Fruit fly (Drosophila melanogaster): ENCODE results near the gene CG8028.
A peak's percentile ranks its signal among the peaks of the same experiment; 100 is the strongest.

CG8028 gene

DNA sequence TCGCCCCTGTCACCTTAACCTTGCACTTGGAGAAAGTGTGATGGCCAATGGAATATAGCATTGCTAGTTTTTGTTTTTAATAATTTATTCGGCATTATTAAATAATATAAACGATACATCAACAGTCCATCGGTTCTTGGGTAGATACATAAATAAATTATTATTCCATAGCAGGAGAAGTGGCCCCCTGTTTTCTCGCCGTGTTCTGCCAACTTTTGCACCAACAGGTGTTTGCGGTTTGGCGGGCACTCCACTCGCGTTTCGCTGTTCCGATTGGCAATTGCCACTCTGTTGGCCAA is 43.6 kb upstream of the CG8028 start (continued):
- TF ChIP-seq CG18262 (tag; optimal IDR thresholded peaks at IDR 0.05) (peak; percentile 75), CG16863 (GFP tag; optimal IDR thresholded peaks at IDR 0.05) (peak; percentile 63), CG3726 (GFP tag; IDR thresholded peaks at IDR 0.05) (no peak), fd96Cb (tag; optimal IDR thresholded peaks at IDR 0.05) (peak; percentile 78), CG4820 (GFP tag; optimal IDR thresholded peaks at IDR 0.05) (peak; percentile 69), CG10543 (GFP tag; optimal IDR thresholded peaks at IDR 0.05) (peak; percentile 74), CG8478 (optimal IDR thresholded peaks at IDR 0.05) (no peak), wor (GFP tag; IDR thresholded peaks at IDR 0.05) (peak; percentile 52), ro (GFP tag; IDR thresholded peaks at IDR 0.05) (no peak), CG14050 (GFP tag; IDR thresholded peaks at IDR 0.05) (peak; percentile 54), cwo (GFP tag; optimal IDR thresholded peaks at IDR 0.05) (peak; percentile 90), Nf-YA (GFP tag; IDR thresholded peaks at IDR 0.05) (peak; percentile 58; the same call in 1 of the 2 replicates), lmd (GFP tag; IDR thresholded peaks at IDR 0.05) (peak; percentile 87), dpn (GFP tag; optimal IDR thresholded peaks at IDR 0.05) (peak; percentile 65 to 82), dimm (GFP tag; IDR thresholded peaks at IDR 0.05) (no peak; the same call in 1 of the 2 replicates), CG30403 (GFP tag; optimal IDR thresholded peaks at IDR 0.05) (peak; percentile 82), Rfx (GFP tag; IDR thresholded peaks at IDR 0.05) (peak; percentile 93), CG9609 (GFP tag; optimal IDR thresholded peaks at IDR 0.05) (peak; percentile 42), CoRest (tag; optimal IDR thresholded peaks at IDR 0.05) (peak; percentile 79), ken (GFP tag; IDR thresholded peaks at IDR 0.05) (0 out of 3 replicates have a peak, but pooled peaks have one; percentile 43), bcd (GFP tag; optimal IDR thresholded peaks at IDR 0.05) (peak; percentile 78), croc (GFP tag; conservative IDR thresholded peaks at IDR 0.05) (peak; percentile 57), ac (GFP tag; optimal IDR thresholded peaks at IDR 0.05) (no peak), Sry-β (GFP tag; optimal IDR thresholded peaks at IDR 0.05) (no peak), Chrac-16 (GFP tag; optimal IDR thresholded peaks at IDR 0.05) (peak; percentile 79), CG13775 (GFP tag; optimal IDR thresholded peaks at IDR 0.05) (peak; percentile 83), otp (GFP tag; IDR thresholded peaks at IDR 0.05) (peak; percentile 68; the same call in 2 of the 3 replicates), unc-4 (GFP tag; IDR thresholded peaks at IDR 0.05; ENCODE audit: partially characterized antibody) (no peak), Vsx1 (GFP tag; optimal IDR thresholded peaks at IDR 0.05) (peak; percentile 38), ERR (GFP tag; optimal IDR thresholded peaks at IDR 0.05) (peak; percentile 69), CG6175 (GFP tag; IDR thresholded peaks at IDR 0.05) (peak; percentile 76; the same call in 2 of the 3 replicates), h (optimal IDR thresholded peaks at IDR 0.05) (no peak), fd64A (GFP tag; optimal IDR thresholded peaks at IDR 0.05) (peak; percentile 16), CG4707 (GFP tag; optimal IDR thresholded peaks at IDR 0.05) (peak; percentile 36), tap (tag; optimal IDR thresholded peaks at IDR 0.05) (peak; percentile 62), CG9797 (GFP tag; optimal IDR thresholded peaks at IDR 0.05) (no peak), CG15011 (GFP tag; optimal IDR thresholded peaks at IDR 0.05) (peak; percentile 55), p53 (GFP tag; optimal IDR thresholded peaks at IDR 0.05) (no peak), Max (GFP tag; optimal IDR thresholded peaks at IDR 0.05) (peak; percentile 51), phol (tag; optimal IDR thresholded peaks at IDR 0.05) (peak; percentile 76), pho (GFP tag; optimal IDR thresholded peaks at IDR 0.05) (peak; percentile 84), slbo (GFP tag; IDR thresholded peaks at IDR 0.05) (peak; percentile 95), D (optimal IDR thresholded peaks at IDR 0.05) (no peak), D (GFP tag; optimal IDR thresholded peaks at IDR 0.05) (peak; percentile 68), z (GFP tag; IDR thresholded peaks at IDR 0.05) (no peak), CG6272 (GFP tag; IDR thresholded peaks at IDR 0.05) (peak; percentile 59; the same call in 1 of the 2 replicates), CG10209 (GFP tag; optimal IDR thresholded peaks at IDR 0.05) (peak; percentile 83), cg (GFP tag; optimal IDR thresholded peaks at IDR 0.05) (no peak), CG1647 (GFP tag; optimal IDR thresholded peaks at IDR 0.05) (peak; percentile 72), ase (GFP tag; IDR thresholded peaks at IDR 0.05) (peak; percentile 64; the same call in 1 of the 3 replicates), btn (GFP tag; optimal IDR thresholded peaks at IDR 0.05) (peak; percentile 28), bigmax (GFP tag; optimal IDR thresholded peaks at IDR 0.05) (peak; percentile 1), CG1529 (GFP tag; optimal IDR thresholded peaks at IDR 0.05) (peak; percentile 54)
